Worm (Caenorhabditis elegans) whole organism, L1 larva: ENCODE data around the gene lin-56.

Source experiments
- F16B12.6 ChIP-seq: fragments of 150-350 bp; optimal IDR thresholded peaks from 2 replicates; lab custom pipeline; 2014; ENCODE audit warnings: missing biosample characterization, missing genetic modification characterization
- aha-1 ChIP-seq: fragments of 150-350 bp; optimal IDR thresholded peaks from 2 replicates; lab custom pipeline; 2014; ENCODE audit warnings: missing biosample characterization, missing genetic modification characterization
- alr-1 ChIP-seq: fragments of 200-800 bp; sonication (Bioruptor generic); optimal IDR thresholded peaks from 2 replicates; lab custom pipeline; 2018; ENCODE audit warnings: borderline replicate concordance, mild to moderate bottlenecking, missing genetic modification characterization, missing compliant biosample characterization
- ama-1 ChIP-seq: fragments of 150-350 bp; optimal IDR thresholded peaks from 2 replicates; lab custom pipeline; 2014
- blmp-1 ChIP-seq: fragments of 150-350 bp; optimal IDR thresholded peaks from 2 replicates; lab custom pipeline; 2014; ENCODE audit warnings: missing biosample characterization, missing genetic modification characterization
- ceh-90 ChIP-seq: sonication (generic microtip); optimal IDR thresholded peaks from 2 replicates; lab custom pipeline; 2016; ENCODE audit warnings: missing genetic modification characterization, missing compliant biosample characterization
- dpl-1 ChIP-seq, 3 experiments: fragments of 150-350 bp in 2 of 3; sonication (generic microtip) in 1 of 3; optimal IDR thresholded peaks; 2 replicates each; lab custom pipeline; 2014 to 2017; ENCODE audit warnings: missing biosample characterization in 3 of 3, missing genetic modification characterization in 3 of 3, missing genetic modification reagents in 3 of 3
- dsc-1 ChIP-seq: sonication (generic microtip); optimal IDR thresholded peaks from 2 replicates; lab custom pipeline; 2016; ENCODE audit warnings: mild to moderate bottlenecking, missing genetic modification characterization, missing compliant biosample characterization
- efl-3 ChIP-seq: fragments of 200-800 bp; sonication (Bioruptor generic); optimal IDR thresholded peaks from 2 replicates; lab custom pipeline; 2018; ENCODE audit warnings: mild to moderate bottlenecking, missing genetic modification characterization, missing compliant biosample characterization
- elt-2 ChIP-seq: sonication (generic microtip); optimal IDR thresholded peaks from 2 replicates; lab custom pipeline; 2016; ENCODE audit warnings: missing genetic modification characterization, mild to moderate bottlenecking, inconsistent platforms, missing compliant biosample characterization, missing genetic modification reagents
- elt-3 ChIP-seq, 6 experiments: fragments of 150-350 bp in 1 of 6; sonication (generic microtip); optimal IDR thresholded peaks; 2 replicates each; lab custom pipeline; 2017 to 2018; ENCODE audit warnings: missing biosample characterization in 6 of 6, missing genetic modification characterization in 6 of 6, inconsistent platforms in 1 of 6
- fkh-8 ChIP-seq: sonication (generic microtip); optimal IDR thresholded peaks from 2 replicates; lab custom pipeline; 2016; ENCODE audit warnings: mild to moderate bottlenecking, missing genetic modification characterization, missing compliant biosample characterization
- fos-1 ChIP-seq: fragments of 150-350 bp; optimal IDR thresholded peaks from 2 replicates; lab custom pipeline; 2014; ENCODE audit warnings: missing biosample characterization, missing genetic modification characterization
- grh-1 ChIP-seq: fragments of 200-800 bp; sonication (Bioruptor generic); IDR thresholded peaks from 2 replicates; pipeline ENCODE4 v1.3.6; 2022; ENCODE audit warnings: missing genetic modification reagents, missing genetic modification characterization, missing compliant biosample characterization
- hlh-17 ChIP-seq: fragments of 200-800 bp; sonication (Bioruptor generic); optimal IDR thresholded peaks from 2 replicates; lab custom pipeline; 2018; ENCODE audit warnings: missing genetic modification characterization, mild to moderate bottlenecking, missing compliant biosample characterization, moderate library complexity, borderline replicate concordance
- hpl-2 ChIP-seq: fragments of 150-350 bp; optimal IDR thresholded peaks from 2 replicates; lab custom pipeline; 2014; ENCODE audit warnings: missing biosample characterization, missing genetic modification reagents, missing genetic modification characterization
- irx-1 ChIP-seq: sonication (generic microtip); optimal IDR thresholded peaks from 2 replicates; lab custom pipeline; 2016; ENCODE audit warnings: missing genetic modification characterization, missing compliant biosample characterization
- lin-13 ChIP-seq: fragments of 150-350 bp; optimal IDR thresholded peaks from 2 replicates; lab custom pipeline; 2014; ENCODE audit warnings: missing biosample characterization, missing genetic modification reagents, missing genetic modification characterization
- lin-14 ChIP-seq: fragments of 200-800 bp; sonication (Bioruptor generic); optimal IDR thresholded peaks from 2 replicates; lab custom pipeline; 2018; ENCODE audit warnings: mild to moderate bottlenecking, missing genetic modification characterization, moderate library complexity, missing compliant biosample characterization
- lir-3 ChIP-seq: sonication (generic microtip); optimal IDR thresholded peaks from 2 replicates; lab custom pipeline; 2016; ENCODE audit warnings: mild to moderate bottlenecking, missing genetic modification characterization, moderate library complexity, missing compliant biosample characterization; ENCODE audit not compliant: poor library complexity
- lsy-2 ChIP-seq, 2 experiments: fragments of 150-350 bp; optimal IDR thresholded peaks; 2 replicates each; lab custom pipeline; 2014; ENCODE audit warnings: missing biosample characterization in 2 of 2, missing genetic modification characterization in 2 of 2
- mab-9 ChIP-seq: fragments of 200-800 bp; sonication (Bioruptor generic); IDR thresholded peaks from 2 replicates; pipeline ENCODE4 v1.3.6; 2022; ENCODE audit warnings: missing genetic modification reagents, missing genetic modification characterization, missing compliant biosample characterization
- mdl-1 ChIP-seq, 2 experiments: fragments of 150-350 bp; optimal IDR thresholded peaks; 2 replicates each; lab custom pipeline; 2014 to 2017; ENCODE audit warnings: missing biosample characterization in 2 of 2, missing genetic modification characterization in 2 of 2, inconsistent platforms in 1 of 2
- nhr-11 ChIP-seq: fragments of 150-350 bp; optimal IDR thresholded peaks from 2 replicates; lab custom pipeline; 2014; ENCODE audit warnings: missing biosample characterization, missing genetic modification characterization
- nhr-19 ChIP-seq: fragments of 200-800 bp; sonication (Bioruptor generic); conservative IDR thresholded peaks from 2 replicates; pipeline ENCODE4 v1.3.6; 2022; ENCODE audit warnings: missing genetic modification characterization, missing compliant biosample characterization
- nhr-237 ChIP-seq: fragments of 150-350 bp; optimal IDR thresholded peaks from 2 replicates; lab custom pipeline; 2014; ENCODE audit warnings: missing biosample characterization, missing genetic modification characterization
- nhr-71 ChIP-seq: sonication (generic microtip); optimal IDR thresholded peaks from 2 replicates; lab custom pipeline; 2016; ENCODE audit warnings: mild to moderate bottlenecking, missing genetic modification characterization, moderate library complexity, missing compliant biosample characterization
- nhr-76 ChIP-seq: sonication (generic microtip); optimal IDR thresholded peaks from 2 replicates; lab custom pipeline; 2017; ENCODE audit warnings: missing biosample characterization, missing genetic modification characterization
- pqm-1 ChIP-seq: sonication (generic microtip); optimal IDR thresholded peaks from 3 replicates; lab custom pipeline; 2017; ENCODE audit warnings: missing biosample characterization, missing genetic modification characterization
- snpc-4 ChIP-seq: fragments of 150-350 bp; optimal IDR thresholded peaks from 2 replicates; lab custom pipeline; 2014; ENCODE audit warnings: missing biosample characterization, missing genetic modification characterization
- snu-23 ChIP-seq: sonication (generic microtip); optimal IDR thresholded peaks from 2 replicates; lab custom pipeline; 2016; ENCODE audit warnings: missing genetic modification characterization, missing compliant biosample characterization
- sup-37 ChIP-seq: fragments of 200-800 bp; sonication (Bioruptor generic); optimal IDR thresholded peaks from 2 replicates; lab custom pipeline; 2018; ENCODE audit warnings: mild to moderate bottlenecking, missing genetic modification characterization, missing compliant biosample characterization
- vab-15 ChIP-seq: sonication (generic microtip); optimal IDR thresholded peaks from 2 replicates; lab custom pipeline; 2017; ENCODE audit warnings: missing genotype, mild to moderate bottlenecking, missing genetic modification characterization, missing compliant biosample characterization
- xbp-1 ChIP-seq: sonication (generic microtip); optimal IDR thresholded peaks from 2 replicates; lab custom pipeline; 2016; ENCODE audit warnings: missing genetic modification characterization, missing compliant biosample characterization
- ztf-11 ChIP-seq, 2 experiments: sonication (generic microtip); optimal IDR thresholded peaks; 2 replicates each; lab custom pipeline; 2016 to 2017; ENCODE audit warnings: missing genetic modification characterization in 2 of 2, missing biosample characterization in 1 of 2, missing compliant biosample characterization in 1 of 2

The lin-56 gene

DNA sequence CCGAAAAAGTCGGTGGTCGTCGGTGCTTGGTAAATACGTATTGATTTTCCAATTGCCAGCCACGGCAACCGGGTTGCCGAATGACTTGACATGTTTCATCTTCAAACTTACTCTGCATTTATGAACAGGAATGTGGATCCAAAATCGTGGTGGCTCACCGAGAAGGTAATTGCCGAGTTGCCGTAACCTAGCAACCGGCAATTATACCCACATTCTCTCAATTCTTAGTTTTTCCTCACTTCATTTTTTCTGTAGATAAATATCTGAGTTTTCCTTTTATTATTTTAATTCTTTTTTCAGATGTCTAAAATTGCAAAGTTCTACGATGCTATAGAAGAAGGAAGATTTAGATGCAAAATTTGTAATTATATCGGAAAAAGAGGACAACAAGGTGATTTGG lies 2.8 kb downstream of the lin-56 start, which contains the start of gene ZK673.4:
ZK673.4 (plus strand) TSS at position 301 of the 400 bp plus-strand sequence.
- TF ChIP-seq hpl-2 (GFP tag; lab: Kevin White, UChicago) (no peak), blmp-1 (tag; lab: Kevin White, UChicago) (no peak)

DNA sequence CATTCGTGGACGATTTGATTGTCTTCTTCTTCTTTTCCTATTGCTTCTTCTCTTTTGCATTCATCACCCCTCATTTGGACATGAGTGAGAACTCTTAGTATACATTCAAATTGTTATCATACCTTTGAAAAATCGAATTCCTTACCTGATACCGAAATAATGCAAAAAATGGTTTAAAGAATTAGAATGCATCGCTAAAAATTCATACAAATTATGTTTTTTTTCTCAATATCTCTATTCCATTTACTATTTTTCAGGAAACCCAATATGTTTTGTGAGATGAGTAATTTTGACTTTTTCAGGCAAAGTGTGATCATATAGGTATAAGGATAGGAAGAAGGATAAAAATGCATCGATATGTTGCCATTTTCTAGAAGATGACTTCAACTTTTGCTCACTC lies 7.2 kb downstream of the lin-56 start, which contains the start of gene ZK673.11:
ZK673.11 (plus strand) TSS at position 301 of the 400 bp plus-strand sequence.
- no peak for TF ChIP-seq sup-37 (GFP tag; lab: Kevin White, UChicago)
- no peak for TF ChIP-seq ztf-11 (tag; optimal IDR thresholded peaks at IDR 0.05; lab: Kevin White, UChicago)
- TF ChIP-seq nhr-19 (GFP tag; lab: Robert Waterston, UW), result no peak
- no peak for TF ChIP-seq elt-2 (tag; lab: Kevin White, UChicago)
- no peak for TF ChIP-seq lin-13 (GFP tag; lab: Kevin White, UChicago)
- no peak for TF ChIP-seq efl-3 (GFP tag; lab: Kevin White, UChicago)
- TF ChIP-seq F16B12.6 (tag; lab: Kevin White, UChicago), result no peak
- no peak for TF ChIP-seq snpc-4
- no peak for TF ChIP-seq pqm-1 (tag; lab: Kevin White, UChicago)
- no peak for TF ChIP-seq mdl-1 (tag; optimal IDR thresholded peaks at IDR 0.05; lab: Kevin White, UChicago)
- TF ChIP-seq aha-1 (tag; lab: Kevin White, UChicago), result no peak
- TF ChIP-seq fkh-8 (tag; lab: Kevin White, UChicago), result no peak
- no peak for TF ChIP-seq lin-14 (GFP tag; lab: Kevin White, UChicago)
- no peak for TF ChIP-seq snu-23 (GFP tag; lab: Kevin White, UChicago)
- no peak for TF ChIP-seq nhr-71 (tag; lab: Kevin White, UChicago)
- TF ChIP-seq vab-15 (tag; lab: Kevin White, UChicago), result no peak
- TF ChIP-seq dsc-1, result no peak
- no peak for TF ChIP-seq ama-1 (lab: Kevin White, UChicago)
- TF ChIP-seq xbp-1, result no peak
- TF ChIP-seq, all 84 proteins: peak for 0

DNA sequence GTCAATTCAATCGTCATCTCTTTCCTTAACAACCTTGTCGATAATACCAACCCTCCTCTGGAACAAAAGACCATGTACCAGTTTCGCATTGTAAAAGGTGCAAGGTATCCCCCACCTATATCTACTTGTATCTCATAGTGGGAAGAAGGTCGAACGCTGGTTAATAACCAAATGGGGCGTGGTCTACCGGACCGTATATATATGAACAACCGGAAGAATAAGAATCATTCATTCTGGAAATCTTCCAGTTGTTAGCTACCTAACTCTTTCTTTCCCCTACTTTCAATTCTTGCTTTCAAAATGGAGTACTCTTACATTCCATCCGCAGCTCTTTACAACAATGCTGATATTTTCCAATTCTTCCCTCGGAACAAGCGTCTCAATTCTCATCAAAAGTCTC lies 11.4 kb downstream of the lin-56 start, which contains the start of gene ZK673.5:
ZK673.5 (plus strand) TSS at position 301 of the 400 bp plus-strand sequence.
- no peak for TF ChIP-seq lin-14 (GFP tag; lab: Kevin White, UChicago)
- no peak for TF ChIP-seq blmp-1 (tag; lab: Kevin White, UChicago)
- TF ChIP-seq elt-3 (tag; optimal IDR thresholded peaks at IDR 0.05; lab: Kevin White, UChicago), result no peak
- no peak for TF ChIP-seq irx-1 (tag; lab: Kevin White, UChicago)
- TF ChIP-seq ceh-90, result no peak
- TF ChIP-seq nhr-237, result no peak
- no peak for TF ChIP-seq dpl-1 (GFP tag; optimal IDR thresholded peaks at IDR 0.05; lab: Kevin White, UChicago)
- no peak for TF ChIP-seq fos-1
- TF ChIP-seq grh-1 (GFP tag; lab: Robert Waterston, UW), result no peak
- TF ChIP-seq lsy-2 (tag; optimal IDR thresholded peaks at IDR 0.05; lab: Kevin White, UChicago), result no peak
- TF ChIP-seq nhr-76 (tag; lab: Kevin White, UChicago), result no peak
- TF ChIP-seq pqm-1 (tag; lab: Kevin White, UChicago), result no peak
- TF ChIP-seq hlh-17 (GFP tag; lab: Kevin White, UChicago), result no peak
- TF ChIP-seq alr-1 (tag; lab: Kevin White, UChicago), result no peak
- no peak for TF ChIP-seq nhr-71 (tag; lab: Kevin White, UChicago)
- TF ChIP-seq hpl-2 (GFP tag; lab: Kevin White, UChicago), result no peak

DNA sequence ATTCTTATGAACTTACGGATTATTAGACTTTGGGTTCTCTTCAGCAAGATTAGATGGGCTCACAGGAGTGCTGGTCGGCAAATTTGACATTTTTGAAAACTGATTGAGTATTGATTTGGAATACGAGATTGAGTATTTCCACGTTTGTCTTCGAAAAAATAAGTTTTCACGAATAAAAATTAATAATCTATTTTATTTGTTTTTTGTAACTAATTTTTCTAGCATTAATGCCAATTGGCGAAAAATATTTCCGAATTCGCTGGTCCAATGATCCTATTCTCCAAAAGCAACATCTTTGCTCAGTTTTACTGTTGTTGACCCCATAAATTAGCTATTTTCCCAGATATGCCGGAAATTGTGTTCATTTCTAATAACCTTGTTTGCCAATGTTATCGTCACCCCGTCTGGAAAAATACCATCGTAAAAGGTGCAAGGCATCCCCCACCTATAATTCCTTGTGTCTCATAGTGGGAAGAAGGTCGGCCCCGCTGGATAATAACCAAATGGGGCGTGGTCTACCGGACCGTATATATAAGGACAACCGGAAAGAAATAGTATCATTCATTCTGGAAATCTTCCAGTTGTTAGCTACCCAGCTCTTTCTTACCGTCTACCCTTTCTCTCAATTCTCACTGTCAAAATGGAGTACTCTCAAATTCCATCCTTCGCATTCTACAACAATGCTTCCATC lies 14.6 kb downstream of the lin-56 start, which contains the start of the genes ZK673.6 and sdz-37:
ZK673.6 (minus strand) TSS at position 101 of the 691 bp plus-strand sequence.
sdz-37 (plus strand) TSS at position 641 of the 691 bp plus-strand sequence.
- TF ChIP-seq hlh-17 (GFP tag; lab: Kevin White, UChicago), result no peak
- no peak for TF ChIP-seq mab-9 (GFP tag; lab: Robert Waterston, UW)
- no peak for TF ChIP-seq nhr-11
- TF ChIP-seq ztf-11 (tag; optimal IDR thresholded peaks at IDR 0.05; lab: Kevin White, UChicago), result no peak
- no peak for TF ChIP-seq lir-3
